Worm (Caenorhabditis elegans): ENCODE data around the gene F58F12.1.

- TF ChIP-seq lin-14 (GFP tag; optimal IDR thresholded peaks at IDR 0.05): peak; percentile 0
- no peak for TF ChIP-seq lin-15B (tag; optimal IDR thresholded peaks at IDR 0.05)
- no peak for TF ChIP-seq jun-1 (tag; optimal IDR thresholded peaks at IDR 0.05)
These were observed 48.6 kb upstream of the F58F12.1 start for ce11 chrII:6334745-6335260.

Data from whole organism, L1 larva.